Worm (Caenorhabditis elegans) whole organism, late embryonic: ENCODE data around the gene F42G2.5.

ENCODE experiments used
- C08G9.2 ChIP-seq: sonication (generic microtip); optimal IDR thresholded peaks from 2 replicates; lab custom pipeline; 2016; ENCODE audit warnings: mild to moderate bottlenecking, missing genetic modification characterization, moderate library complexity, missing compliant biosample characterization
- C38D4.7 ChIP-seq: fragments of 200-800 bp; sonication (Bioruptor generic); optimal IDR thresholded peaks from 2 replicates; lab custom pipeline; 2018; ENCODE audit warnings: mild to moderate bottlenecking, missing genetic modification characterization, moderate library complexity, missing compliant biosample characterization
- F13H6.1 ChIP-seq: sonication (generic microtip); optimal IDR thresholded peaks from 2 replicates; lab custom pipeline; 2016; ENCODE audit warnings: missing genetic modification characterization, missing compliant biosample characterization
- K02D7.2 ChIP-seq: sonication (generic microtip); optimal IDR thresholded peaks from 2 replicates; lab custom pipeline; 2017; ENCODE audit warnings: mild to moderate bottlenecking, missing genetic modification characterization, missing compliant biosample characterization
- K09A11.1 ChIP-seq: sonication (generic microtip); optimal IDR thresholded peaks from 2 replicates; lab custom pipeline; 2017; ENCODE audit warnings: antibody characterized with exemption, mild to moderate bottlenecking, missing genetic modification characterization, missing compliant biosample characterization; ENCODE audit not compliant: insufficient read depth
- T23F11.4 ChIP-seq: fragments of 200-800 bp; sonication (Bioruptor generic); optimal IDR thresholded peaks from 2 replicates; lab custom pipeline; 2018; ENCODE audit warnings: mild to moderate bottlenecking, missing genetic modification characterization, missing compliant biosample characterization
- ceh-19 ChIP-seq: fragments of 200-800 bp; sonication (Bioruptor generic); optimal IDR thresholded peaks from 2 replicates; lab custom pipeline; 2018; ENCODE audit warnings: mild to moderate bottlenecking, missing genetic modification characterization, missing compliant biosample characterization
- ceh-2 ChIP-seq: sonication (generic microtip); optimal IDR thresholded peaks from 2 replicates; lab custom pipeline; 2016; ENCODE audit warnings: missing genotype, missing genetic modification characterization, missing compliant biosample characterization
- ceh-24 ChIP-seq: sonication (generic microtip); optimal IDR thresholded peaks from 2 replicates; lab custom pipeline; 2016; ENCODE audit warnings: mild to moderate bottlenecking, missing genetic modification characterization, missing compliant biosample characterization
- ceh-31 ChIP-seq: sonication (generic microtip); optimal IDR thresholded peaks from 2 replicates; lab custom pipeline; 2016; ENCODE audit warnings: missing genetic modification characterization, missing compliant biosample characterization
- ceh-48 ChIP-seq: sonication (generic microtip); optimal IDR thresholded peaks from 2 replicates; lab custom pipeline; 2016; ENCODE audit warnings: missing genetic modification characterization, inconsistent platforms, missing compliant biosample characterization
- ceh-9 ChIP-seq: sonication (generic microtip); optimal IDR thresholded peaks from 2 replicates; lab custom pipeline; 2016; ENCODE audit warnings: mild to moderate bottlenecking, missing genetic modification characterization, inconsistent platforms, missing compliant biosample characterization
- elt-4 ChIP-seq: sonication (generic microtip); optimal IDR thresholded peaks from 2 replicates; lab custom pipeline; 2016; ENCODE audit warnings: missing genetic modification characterization, missing compliant biosample characterization
- eyg-1 ChIP-seq: sonication (generic microtip); optimal IDR thresholded peaks from 2 replicates; lab custom pipeline; 2016; ENCODE audit warnings: missing genotype, missing genetic modification characterization, missing compliant biosample characterization
- fax-1 ChIP-seq: sonication (generic microtip); optimal IDR thresholded peaks from 2 replicates; lab custom pipeline; 2016; ENCODE audit warnings: missing genotype, missing genetic modification characterization, missing compliant biosample characterization
- fkh-10 ChIP-seq: fragments of 150-350 bp; optimal IDR thresholded peaks from 2 replicates; lab custom pipeline; 2014; ENCODE audit warnings: missing biosample characterization, missing genetic modification reagents, missing genetic modification characterization
- gmeb-2 ChIP-seq: sonication (generic microtip); optimal IDR thresholded peaks from 2 replicates; lab custom pipeline; 2016; ENCODE audit warnings: missing genetic modification characterization, inconsistent platforms, missing compliant biosample characterization
- hlh-15 ChIP-seq: sonication (generic microtip); optimal IDR thresholded peaks from 2 replicates; lab custom pipeline; 2016; ENCODE audit warnings: missing genetic modification characterization, missing compliant biosample characterization
- hlh-30 ChIP-seq: sonication (generic microtip); optimal IDR thresholded peaks from 2 replicates; lab custom pipeline; 2017; ENCODE audit warnings: antibody characterized with exemption, missing genetic modification characterization, missing compliant biosample characterization; ENCODE audit not compliant: insufficient read depth
- hlh-6 ChIP-seq: sonication (generic microtip); optimal IDR thresholded peaks from 2 replicates; lab custom pipeline; 2016; ENCODE audit warnings: missing genotype, missing genetic modification characterization, missing compliant biosample characterization
- lim-6 ChIP-seq: sonication (generic microtip); optimal IDR thresholded peaks from 2 replicates; lab custom pipeline; 2016; ENCODE audit warnings: missing genetic modification characterization, missing compliant biosample characterization
- madf-2 ChIP-seq: sonication (generic microtip); optimal IDR thresholded peaks from 2 replicates; lab custom pipeline; 2017; ENCODE audit warnings: missing genetic modification characterization, missing compliant biosample characterization
- nhr-11 ChIP-seq: fragments of 150-350 bp; optimal IDR thresholded peaks from 2 replicates; lab custom pipeline; 2014; ENCODE audit warnings: missing biosample characterization, missing genetic modification characterization
- odd-2 ChIP-seq: sonication (generic microtip); optimal IDR thresholded peaks from 2 replicates; lab custom pipeline; 2017; ENCODE audit warnings: antibody characterized with exemption, mild to moderate bottlenecking, missing genetic modification characterization, missing compliant biosample characterization
- pag-3 ChIP-seq: sonication (generic microtip); optimal IDR thresholded peaks from 2 replicates; lab custom pipeline; 2016; ENCODE audit warnings: missing compliant biosample characterization, missing genetic modification characterization, borderline replicate concordance
- pha-2 ChIP-seq: sonication (generic microtip); optimal IDR thresholded peaks from 2 replicates; lab custom pipeline; 2017; ENCODE audit warnings: mild to moderate bottlenecking, missing genetic modification characterization, missing compliant biosample characterization
- pqm-1 ChIP-seq: sonication (generic microtip); optimal IDR thresholded peaks from 2 replicates; lab custom pipeline; 2016; ENCODE audit warnings: missing genetic modification characterization, missing compliant biosample characterization
- pros-1 ChIP-seq: fragments of 150-350 bp; optimal IDR thresholded peaks from 2 replicates; lab custom pipeline; 2014; ENCODE audit warnings: missing biosample characterization, missing genetic modification reagents, missing genetic modification characterization
- sdc-2 ChIP-seq: sonication (generic microtip); optimal IDR thresholded peaks from 2 replicates; lab custom pipeline; 2016; ENCODE audit warnings: missing genotype, missing genetic modification characterization, missing compliant biosample characterization
- syd-9 ChIP-seq: sonication (generic microtip); optimal IDR thresholded peaks from 2 replicates; lab custom pipeline; 2016; ENCODE audit warnings: mild to moderate bottlenecking, missing genetic modification characterization, moderate library complexity, missing compliant biosample characterization
- tbx-2 ChIP-seq: sonication (generic microtip); optimal IDR thresholded peaks from 2 replicates; lab custom pipeline; 2016; ENCODE audit warnings: missing genetic modification characterization, missing compliant biosample characterization
- tbx-7 ChIP-seq: sonication (generic microtip); optimal IDR thresholded peaks from 2 replicates; lab custom pipeline; 2016; ENCODE audit warnings: missing genotype, missing genetic modification characterization, missing compliant biosample characterization
- ttx-3 ChIP-seq: sonication (generic microtip); optimal IDR thresholded peaks from 2 replicates; lab custom pipeline; 2016; ENCODE audit warnings: missing genetic modification reagents, missing genetic modification characterization, missing compliant biosample characterization
- unc-55 ChIP-seq: sonication (generic microtip); optimal IDR thresholded peaks from 2 replicates; lab custom pipeline; 2017; ENCODE audit warnings: missing biosample characterization, missing genetic modification reagents, missing genetic modification characterization
- zip-5 ChIP-seq: sonication (generic microtip); optimal IDR thresholded peaks from 2 replicates; lab custom pipeline; 2016; ENCODE audit warnings: missing genetic modification characterization, missing compliant biosample characterization
- ztf-16 ChIP-seq: sonication (generic microtip); optimal IDR thresholded peaks from 2 replicates; lab custom pipeline; 2017; ENCODE audit warnings: missing genetic modification characterization, missing compliant biosample characterization

Gene F42G2.5

ce11 chrII:2445164-2445563, 27.4 kb upstream of the F42G2.5 start:
- TF ChIP-seq fax-1 (tag; lab: Kevin White, UChicago) = no peak
- TF ChIP-seq ceh-31 (tag; lab: Kevin White, UChicago) = no peak
- TF ChIP-seq pha-2 (tag; lab: Kevin White, UChicago) = no peak
- no peak for TF ChIP-seq ceh-9 (tag; lab: Kevin White, UChicago)
- no peak for TF ChIP-seq pag-3
- no peak for TF ChIP-seq ceh-19 (GFP tag; lab: Kevin White, UChicago)
- no peak for TF ChIP-seq K09A11.1 (tag; lab: Kevin White, UChicago)
- no peak for TF ChIP-seq C08G9.2 (tag; lab: Kevin White, UChicago)
- no peak for TF ChIP-seq tbx-2
- TF ChIP-seq ceh-24 (tag; lab: Kevin White, UChicago) = no peak
- TF ChIP-seq fkh-10 (GFP tag; lab: Kevin White, UChicago) = no peak
- no peak for TF ChIP-seq K02D7.2 (tag; lab: Kevin White, UChicago)

ce11 chrII:2442979-2443378, 25.2 kb upstream of the F42G2.5 start, which contains the start of gene vab-19:
vab-19 (plus strand) TSS chrII:2443279.
- TF ChIP-seq madf-2 (tag; lab: Kevin White, UChicago) = no peak
- no peak for TF ChIP-seq zip-5 (tag; lab: Kevin White, UChicago)
- TF ChIP-seq sdc-2 = no peak
- TF ChIP-seq eyg-1 (tag; lab: Kevin White, UChicago) = no peak
- TF ChIP-seq nhr-11 (tag; lab: Kevin White, UChicago) = no peak
- no peak for TF ChIP-seq ceh-19 (GFP tag; lab: Kevin White, UChicago)
- no peak for TF ChIP-seq pros-1 (tag; lab: Kevin White, UChicago)
- TF ChIP-seq elt-4 (tag; lab: Kevin White, UChicago) = no peak
- no peak for TF ChIP-seq F13H6.1 (tag; lab: Kevin White, UChicago)
- no peak for TF ChIP-seq gmeb-2
- TF ChIP-seq C38D4.7 (GFP tag; lab: Kevin White, UChicago) = no peak
- TF ChIP-seq, all 69 proteins: peak for 0

- TF ChIP-seq odd-2 (tag; lab: Kevin White, UChicago) = no peak
- no peak for TF ChIP-seq unc-55 (GFP tag; lab: Kevin White, UChicago)
- TF ChIP-seq eyg-1 (tag; lab: Kevin White, UChicago) = no peak
- no peak for TF ChIP-seq ceh-48 (tag; lab: Kevin White, UChicago)
- no peak for TF ChIP-seq tbx-7 (tag; lab: Kevin White, UChicago)
- TF ChIP-seq elt-4 (tag; lab: Kevin White, UChicago) = no peak
- no peak for TF ChIP-seq hlh-30
- no peak for TF ChIP-seq syd-9
- TF ChIP-seq T23F11.4 = no peak
Observed at ce11 chrII:2442243-2442642, 24.5 kb upstream of the F42G2.5 start.

- no peak for TF ChIP-seq hlh-6 (tag; lab: Kevin White, UChicago)
- no peak for TF ChIP-seq ceh-2 (tag; lab: Kevin White, UChicago)
- TF ChIP-seq madf-2 (tag; lab: Kevin White, UChicago) = no peak
- no peak for TF ChIP-seq lim-6 (tag; lab: Kevin White, UChicago)
- TF ChIP-seq hlh-15 (tag; lab: Kevin White, UChicago) = no peak
- TF ChIP-seq tbx-7 (tag; lab: Kevin White, UChicago) = no peak
- no peak for TF ChIP-seq pqm-1 (tag; lab: Kevin White, UChicago)
- no peak for TF ChIP-seq ceh-9 (tag; lab: Kevin White, UChicago)
- TF ChIP-seq ztf-16 (tag; lab: Kevin White, UChicago) = no peak
- no peak for TF ChIP-seq pha-2 (tag; lab: Kevin White, UChicago)
- TF ChIP-seq ttx-3 (tag; lab: Kevin White, UChicago) = no peak
Observed at ce11 chrII:2440312-2440711, 22.5 kb upstream of the F42G2.5 start.
